Worm (Caenorhabditis elegans) whole organism, young adult: Measurements from ENCODE around the gene mlc-4.

Experiments
- egl-44 ChIP-seq: fragments of 200-800 bp; sonication (Bioruptor generic); IDR thresholded peaks from 2 replicates; pipeline ENCODE4 v1.3.6; 2022; ENCODE audit warnings: missing genetic modification reagents, missing genetic modification characterization, missing compliant biosample characterization
- unc-130 ChIP-seq: sonication (generic microtip); optimal IDR thresholded peaks from 2 replicates; lab custom pipeline; 2016; ENCODE audit warnings: missing genetic modification reagents, missing genetic modification characterization, missing compliant biosample characterization

- TF ChIP-seq unc-130 (GFP tag; lab: Kevin White, UChicago), result no peak
- no peak for TF ChIP-seq egl-44 (GFP tag; lab: Robert Waterston, UW)
These were observed 37.8 kb upstream of the mlc-4 start, which contains the start of gene K01A11.1 for ce11 chrIII:3431385-3431784.
